Worm (Caenorhabditis elegans): Measurements from ENCODE around the gene C46C2.3.
"Not testable (repeated sequence)": the region's sequence is repeated elsewhere in the genome, so short reads cannot be mapped to it uniquely, and the experiment has no call there.

The C46C2.3 gene

ce11 chrIV:9217426-9217825 lies 7.5 kb upstream of the C46C2.3 start, which contains the start of gene C46C2.2:
C46C2.2 (plus strand) TSS chrIV:9217726.
- TF ChIP-seq W03F9.2 (tag; optimal IDR thresholded peaks at IDR 0.05) (no peak), him-1 (tag; optimal IDR thresholded peaks at IDR 0.05) (no peak), dao-5 (tag; optimal IDR thresholded peaks at IDR 0.05) (no peak)

- TF ChIP-seq W03F9.2 (tag; optimal IDR thresholded peaks at IDR 0.05) (no peak), dao-5 (tag; optimal IDR thresholded peaks at IDR 0.05) (no peak), him-1 (tag; optimal IDR thresholded peaks at IDR 0.05) (no peak)
These were observed 6.5 kb upstream of the C46C2.3 start for ce11 chrIV:9218415-9218814.

ce11 chrIV:9227650-9228049 lies 2.7 kb downstream of the C46C2.3 start:
- no peak for TF ChIP-seq him-1 (tag; optimal IDR thresholded peaks at IDR 0.05)
- no peak for TF ChIP-seq dao-5 (tag; optimal IDR thresholded peaks at IDR 0.05)
- no peak for TF ChIP-seq W03F9.2 (tag; optimal IDR thresholded peaks at IDR 0.05)

- TF ChIP-seq W03F9.2 (tag; optimal IDR thresholded peaks at IDR 0.05) (no peak), him-1 (tag; optimal IDR thresholded peaks at IDR 0.05) (no peak), dao-5 (tag; optimal IDR thresholded peaks at IDR 0.05) (no peak)
These were observed 7.7 kb downstream of the C46C2.3 start, which contains the start of gene Y11D7A.3 for ce11 chrIV:9232421-9233141. Y11D7A.3 (plus strand) TSS chrIV:9233091.

- TF ChIP-seq dao-5 (tag; optimal IDR thresholded peaks at IDR 0.05) (no peak), W03F9.2 (tag; optimal IDR thresholded peaks at IDR 0.05) (no peak), him-1 (tag; optimal IDR thresholded peaks at IDR 0.05) (no peak)
These were observed 14.2 kb downstream of the C46C2.3 start for ce11 chrIV:9239151-9239550.

ce11 chrIV:9243670-9244069 lies 18.7 kb downstream of the C46C2.3 start, which contains the start of gene rab-28:
rab-28 (minus strand) TSS chrIV:9244012.
- TF ChIP-seq dao-5 (tag; optimal IDR thresholded peaks at IDR 0.05) (no peak), W03F9.2 (tag; optimal IDR thresholded peaks at IDR 0.05) (no peak), him-1 (tag; optimal IDR thresholded peaks at IDR 0.05) (no peak)

ce11 chrIV:9245423-9245822 lies 20.5 kb downstream of the C46C2.3 start, which contains the start of gene Y11D7A.5:
Y11D7A.5 (minus strand) TSS chrIV:9245523.
- TF ChIP-seq W03F9.2 (tag; optimal IDR thresholded peaks at IDR 0.05): no peak
- no peak for TF ChIP-seq him-1 (tag; optimal IDR thresholded peaks at IDR 0.05)
- no peak for TF ChIP-seq dao-5 (tag; optimal IDR thresholded peaks at IDR 0.05)

- not testable (repeated sequence) for TF ChIP-seq him-1, dao-5, W03F9.2 (tag; optimal IDR thresholded peaks at IDR 0.05)
These were observed 24.3 kb downstream of the C46C2.3 start, which contains the start of gene Y11D7A.7 for ce11 chrIV:9249219-9249618. Y11D7A.7 (plus strand) TSS chrIV:9249519.

- no peak for TF ChIP-seq W03F9.2 (tag; optimal IDR thresholded peaks at IDR 0.05)
- no peak for TF ChIP-seq him-1 (tag; optimal IDR thresholded peaks at IDR 0.05)
- TF ChIP-seq dao-5 (tag; optimal IDR thresholded peaks at IDR 0.05): no peak
These were observed 26.2 kb downstream of the C46C2.3 start, which contains the start of gene Y11D7A.8 for ce11 chrIV:9251079-9251478. Y11D7A.8 (plus strand) TSS chrIV:9251379.

ce11 chrIV:9256017-9256416 lies 31.1 kb downstream of the C46C2.3 start, which contains the start of gene Y11D7A.9:
Y11D7A.9 (minus strand) TSS chrIV:9256117.
- no peak for TF ChIP-seq W03F9.2 (tag; optimal IDR thresholded peaks at IDR 0.05)
- TF ChIP-seq dao-5 (tag; optimal IDR thresholded peaks at IDR 0.05): no peak
- TF ChIP-seq him-1 (tag; optimal IDR thresholded peaks at IDR 0.05): no peak

ce11 chrIV:9256865-9257264 lies 31.9 kb downstream of the C46C2.3 start:
- TF ChIP-seq W03F9.2 (tag; optimal IDR thresholded peaks at IDR 0.05) (no peak), dao-5 (tag; optimal IDR thresholded peaks at IDR 0.05) (no peak), him-1 (tag; optimal IDR thresholded peaks at IDR 0.05) (no peak)

ce11 chrIV:9258547-9258946 lies 33.6 kb downstream of the C46C2.3 start:
- no peak for TF ChIP-seq dao-5 (tag; optimal IDR thresholded peaks at IDR 0.05)
- TF ChIP-seq W03F9.2 (tag; optimal IDR thresholded peaks at IDR 0.05): no peak
- no peak for TF ChIP-seq him-1 (tag; optimal IDR thresholded peaks at IDR 0.05)

ce11 chrIV:9259687-9260086 lies 34.8 kb downstream of the C46C2.3 start, which contains the start of gene Y11D7A.10:
Y11D7A.10 (minus strand) TSS chrIV:9259768.
- TF ChIP-seq him-1 (tag; optimal IDR thresholded peaks at IDR 0.05): no peak
- no peak for TF ChIP-seq W03F9.2 (tag; optimal IDR thresholded peaks at IDR 0.05)
- TF ChIP-seq dao-5 (tag; optimal IDR thresholded peaks at IDR 0.05): no peak

- TF ChIP-seq him-1 (tag; optimal IDR thresholded peaks at IDR 0.05): no peak
- peak; percentile 17 for TF ChIP-seq W03F9.2 (tag; optimal IDR thresholded peaks at IDR 0.05)
These were observed 35.4 kb downstream of the C46C2.3 start for ce11 chrIV:9260334-9260733.

Data from whole organism, L4/young adult.